Fruit fly (Drosophila melanogaster) S2 (cell line): ENCODE measurements around the gene TwdlJ.

Experiments
- CG8478 ChIP-seq: fragments of >200 bp; optimal IDR thresholded peaks from 2 replicates; lab custom pipeline; 2018
- CTCF ChIP-seq, 2 experiments: fragments of >200 bp; optimal IDR thresholded peaks; 2 replicates each; lab custom pipeline; 2018

- no peak for TF ChIP-seq CG8478 (lab: Kevin White, UChicago)
- TF ChIP-seq CTCF (optimal IDR thresholded peaks at IDR 0.05; lab: Kevin White, UChicago): no peak
Measured at dm6 chr3R:26623493-26623956, 6.2 kb upstream of the TwdlJ start, which contains the start of gene TwdlB.
